Fruit fly (Drosophila melanogaster): ENCODE data around the gene Dora.
A peak's percentile ranks its signal among the peaks of the same experiment; 100 is the strongest.

The Dora gene

dm6 chrX:18849022-18849368 lies 14.8 kb upstream of the Dora start:
- TF ChIP-seq CG7045 (GFP tag; optimal IDR thresholded peaks at IDR 0.05) (no peak), cic (GFP tag; optimal IDR thresholded peaks at IDR 0.05) (no peak), CG12768 (GFP tag; optimal IDR thresholded peaks at IDR 0.05) (no peak), kay (GFP tag; ENCODE audit: borderline replicate concordance) (no peak), CG1620 (GFP tag; optimal IDR thresholded peaks at IDR 0.05) (no peak), toe (GFP tag; optimal IDR thresholded peaks at IDR 0.05) (no peak), Crg-1 (GFP tag; optimal IDR thresholded peaks at IDR 0.05) (no peak), Clk (GFP tag; optimal IDR thresholded peaks at IDR 0.05) (no peak), Hr96 (GFP tag; optimal IDR thresholded peaks at IDR 0.05) (no peak), Mnt (GFP tag; optimal IDR thresholded peaks at IDR 0.05) (no peak), CG33017 (tag; optimal IDR thresholded peaks at IDR 0.05) (no peak), pad (GFP tag; optimal IDR thresholded peaks at IDR 0.05) (no peak), CG11617 (GFP tag; optimal IDR thresholded peaks at IDR 0.05) (no peak), tj (GFP tag; optimal IDR thresholded peaks at IDR 0.05) (no peak), cnc (optimal IDR thresholded peaks at IDR 0.05) (no peak), CG14711 (tag; optimal IDR thresholded peaks at IDR 0.05) (no peak)

DNA sequence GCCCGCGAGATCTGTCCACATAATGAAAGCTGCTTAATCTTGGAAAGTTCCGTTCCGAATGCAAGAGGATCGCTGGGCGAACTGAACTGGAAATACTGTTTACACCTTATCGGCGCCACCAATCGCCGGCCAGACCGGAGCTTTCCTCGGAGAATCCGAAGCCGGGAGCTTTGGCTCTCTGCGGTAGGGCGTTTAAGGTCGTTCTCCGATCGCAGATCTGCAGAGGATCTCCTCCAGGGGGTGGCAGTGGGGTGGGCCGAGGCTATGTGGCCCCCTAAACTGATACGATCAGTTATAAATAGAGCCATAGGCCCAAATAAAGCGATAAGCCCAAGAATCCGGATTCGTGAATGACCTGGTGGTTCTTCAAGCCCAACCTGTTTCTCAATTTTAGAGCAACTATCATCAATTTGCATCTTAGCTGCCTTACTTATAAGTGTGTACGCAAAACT lies 6.4 kb upstream of the Dora start, which contains the start of gene CG7322:
Gene CG7322, minus strand, starts transcription at position 402 of the 452 bp plus-strand sequence.
- TF ChIP-seq Crg-1 (GFP tag; optimal IDR thresholded peaks at IDR 0.05) (no peak), cic (GFP tag; optimal IDR thresholded peaks at IDR 0.05) (peak; percentile 54), pad (GFP tag; optimal IDR thresholded peaks at IDR 0.05) (no peak)

DNA sequence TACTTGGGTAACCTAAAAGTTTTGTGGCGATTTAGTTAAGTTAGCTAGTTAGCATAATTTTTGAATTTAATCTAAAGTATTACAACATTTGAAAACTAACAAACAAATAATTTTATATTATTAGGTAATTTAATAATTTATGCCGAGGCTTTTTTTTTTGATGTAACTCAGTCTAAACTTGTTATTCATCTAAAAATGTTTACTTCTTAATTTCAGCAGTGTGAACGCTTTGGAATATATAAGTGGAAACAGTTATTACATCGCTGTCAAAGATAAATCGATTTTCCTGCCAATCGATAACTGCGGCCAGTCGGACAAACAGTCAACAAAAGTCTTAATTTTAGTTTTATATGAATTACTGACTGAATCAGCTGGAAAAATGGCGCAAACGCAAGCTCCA lies 5.8 kb upstream of the Dora start, which contains the start of gene Usp39:
Gene Usp39, plus strand, starts transcription at position 288 of the 400 bp plus-strand sequence.
- TF ChIP-seq CG5204 (GFP tag; optimal IDR thresholded peaks at IDR 0.05) (no peak), CG7101 (tag; optimal IDR thresholded peaks at IDR 0.05) (peak; percentile 54), pad (GFP tag; optimal IDR thresholded peaks at IDR 0.05) (no peak), Crg-1 (GFP tag; optimal IDR thresholded peaks at IDR 0.05) (no peak), CG1620 (GFP tag; optimal IDR thresholded peaks at IDR 0.05) (no peak), toe (GFP tag; optimal IDR thresholded peaks at IDR 0.05) (no peak), CG14711 (tag; optimal IDR thresholded peaks at IDR 0.05) (peak; percentile 13)

DNA sequence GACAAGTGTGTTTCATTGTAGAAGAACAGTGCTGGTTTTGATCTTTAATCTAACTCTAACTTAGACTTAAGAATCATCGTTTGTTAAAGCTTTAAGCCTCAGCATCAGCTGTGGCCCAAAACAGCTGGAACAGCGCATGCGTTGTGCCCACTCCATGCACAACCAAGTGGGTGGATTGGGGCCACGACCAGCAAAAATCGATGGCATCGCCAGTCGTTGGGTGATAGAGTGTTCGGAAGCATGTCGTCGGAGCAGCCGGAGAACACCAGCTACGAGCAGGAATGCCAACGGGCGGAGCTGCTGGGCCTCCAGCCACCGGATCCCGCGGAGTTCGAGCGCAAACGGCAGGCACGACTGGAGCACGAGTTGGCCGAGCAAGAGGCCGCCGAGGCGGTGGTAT lies 3.7 kb upstream of the Dora start, which contains the start of gene CG32544:
Gene CG32544, plus strand, starts transcription at position 211 of the 400 bp plus-strand sequence.
- TF ChIP-seq ovo (GFP tag; optimal IDR thresholded peaks at IDR 0.05): no peak
- TF ChIP-seq kay (GFP tag; ENCODE audit: borderline replicate concordance): no peak
- TF ChIP-seq CG1620 (GFP tag; optimal IDR thresholded peaks at IDR 0.05): no peak
- TF ChIP-seq Hr96 (GFP tag; optimal IDR thresholded peaks at IDR 0.05): no peak
- TF ChIP-seq Clk (GFP tag; optimal IDR thresholded peaks at IDR 0.05): no peak
- TF ChIP-seq cic (GFP tag; optimal IDR thresholded peaks at IDR 0.05): no peak
- no peak for TF ChIP-seq CG12768 (GFP tag; optimal IDR thresholded peaks at IDR 0.05)
- no peak for TF ChIP-seq cnc (optimal IDR thresholded peaks at IDR 0.05)

DNA sequence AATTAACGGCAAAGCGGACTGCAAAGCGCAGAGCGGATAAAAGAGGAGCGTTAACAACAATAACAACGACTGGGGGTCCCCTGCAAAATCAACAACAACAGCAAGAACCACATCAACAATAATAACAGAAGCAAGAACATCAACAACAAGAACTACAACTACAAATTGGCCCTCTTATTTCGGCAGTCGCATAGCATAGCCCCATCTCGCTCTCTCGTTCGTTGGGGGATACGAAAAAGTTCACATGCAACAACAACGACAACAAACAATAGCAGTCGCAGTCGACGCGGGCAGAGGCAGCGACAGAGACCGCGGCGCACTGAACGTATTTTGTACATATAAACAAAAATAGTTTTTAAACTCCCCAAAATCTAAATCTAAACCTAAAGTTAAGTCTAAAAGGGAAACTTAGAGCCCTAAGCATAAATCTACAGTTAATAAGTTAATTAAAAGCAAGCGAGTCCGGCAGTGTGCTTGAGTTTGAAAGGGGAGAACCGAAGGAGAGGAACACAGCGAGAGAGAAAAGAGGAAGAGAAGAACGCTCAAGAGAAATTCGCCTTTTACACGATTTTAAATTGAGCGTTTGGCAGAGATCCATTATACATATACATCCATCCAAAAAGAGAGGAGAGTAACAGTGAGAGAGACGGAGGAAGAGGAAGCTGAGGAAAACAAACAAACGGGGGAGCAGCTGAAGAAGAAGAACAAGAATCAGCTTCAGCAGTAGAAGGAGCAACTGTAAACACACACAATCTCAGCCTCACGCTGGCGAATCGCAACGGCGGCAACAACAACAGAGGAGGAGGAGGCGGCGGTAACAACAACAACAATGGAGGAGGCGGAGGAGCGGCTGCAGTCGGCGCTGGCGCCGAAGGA lies 971 bp downstream of the Dora start:
- no peak for TF ChIP-seq bab1 (GFP tag; optimal IDR thresholded peaks at IDR 0.05)
- TF ChIP-seq pad (GFP tag; optimal IDR thresholded peaks at IDR 0.05): peak; percentile 91

DNA sequence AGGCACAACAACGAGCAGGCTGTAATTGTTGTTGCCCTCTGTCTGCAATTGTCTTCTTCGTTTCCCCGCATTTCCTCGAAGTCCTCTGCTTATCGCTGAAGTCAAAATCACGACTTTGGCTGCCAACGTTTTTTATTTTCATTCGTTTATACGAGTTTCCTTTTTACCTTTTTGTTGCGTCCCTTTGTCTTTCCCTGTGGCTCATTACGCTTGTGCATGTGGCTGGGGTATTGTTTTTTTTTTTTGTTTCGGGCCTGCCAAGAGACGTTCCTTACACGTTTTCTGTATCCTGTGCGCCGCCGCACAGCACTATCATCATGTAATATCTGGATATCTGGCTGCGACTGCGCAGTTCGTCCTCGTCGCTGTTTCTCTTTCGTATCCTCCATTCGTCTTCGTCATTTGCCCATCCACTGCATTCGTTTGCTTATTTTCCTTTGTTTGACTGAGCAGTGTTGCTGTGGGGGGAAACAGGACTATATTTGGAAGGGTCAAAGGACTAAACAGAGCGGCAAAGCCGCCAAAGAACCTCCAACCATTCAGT lies 2.6 kb downstream of the Dora start:
- no peak for TF ChIP-seq tj (GFP tag; optimal IDR thresholded peaks at IDR 0.05)
- TF ChIP-seq bab1 (GFP tag; optimal IDR thresholded peaks at IDR 0.05): no peak
- TF ChIP-seq toe (GFP tag; optimal IDR thresholded peaks at IDR 0.05): no peak
- no peak for TF ChIP-seq CG33017 (tag; optimal IDR thresholded peaks at IDR 0.05)
- TF ChIP-seq CG7045 (GFP tag; optimal IDR thresholded peaks at IDR 0.05): no peak
- no peak for TF ChIP-seq kay (GFP tag; ENCODE audit: borderline replicate concordance)
- TF ChIP-seq ovo (GFP tag; optimal IDR thresholded peaks at IDR 0.05): no peak
- TF ChIP-seq cic (GFP tag; optimal IDR thresholded peaks at IDR 0.05): no peak
- TF ChIP-seq cnc (optimal IDR thresholded peaks at IDR 0.05): no peak
- TF ChIP-seq Mnt (GFP tag; optimal IDR thresholded peaks at IDR 0.05): no peak
- no peak for TF ChIP-seq Crg-1 (GFP tag; optimal IDR thresholded peaks at IDR 0.05)
- TF ChIP-seq pad (GFP tag; optimal IDR thresholded peaks at IDR 0.05): no peak
- TF ChIP-seq CG12768 (GFP tag; optimal IDR thresholded peaks at IDR 0.05): no peak
- TF ChIP-seq Hr96 (GFP tag; optimal IDR thresholded peaks at IDR 0.05): no peak
- TF ChIP-seq CG7101 (tag; optimal IDR thresholded peaks at IDR 0.05): no peak
- TF ChIP-seq CG14711 (tag; optimal IDR thresholded peaks at IDR 0.05): no peak
- no peak for TF ChIP-seq CG11617 (GFP tag; optimal IDR thresholded peaks at IDR 0.05)
- no peak for TF ChIP-seq CG1620 (GFP tag; optimal IDR thresholded peaks at IDR 0.05)
- TF ChIP-seq CG5204 (GFP tag; optimal IDR thresholded peaks at IDR 0.05): no peak
- no peak for TF ChIP-seq Clk (GFP tag; optimal IDR thresholded peaks at IDR 0.05)

DNA sequence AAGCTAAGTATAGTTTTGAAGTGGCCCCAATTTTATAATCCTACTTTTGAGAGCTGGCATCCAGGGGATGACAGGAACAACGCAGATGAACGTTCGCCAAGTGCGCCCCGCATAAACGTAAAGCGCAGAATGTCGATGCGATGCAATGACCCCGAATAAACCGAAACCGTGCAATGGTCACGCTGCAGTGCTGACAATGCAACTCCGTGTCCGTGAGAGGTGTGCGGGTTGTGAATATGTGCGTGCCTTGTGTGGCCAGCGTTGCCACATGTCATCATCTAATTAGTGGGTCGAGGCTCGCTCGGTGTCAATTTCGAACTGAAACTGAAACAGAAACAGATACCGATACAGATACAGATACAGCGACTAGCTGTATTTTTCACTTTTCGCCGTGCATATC lies 4.4 kb downstream of the Dora start:
- TF ChIP-seq tj (GFP tag; optimal IDR thresholded peaks at IDR 0.05) (peak; percentile 83), cnc (optimal IDR thresholded peaks at IDR 0.05) (no peak), CG33017 (tag; optimal IDR thresholded peaks at IDR 0.05) (no peak), Hr96 (GFP tag; optimal IDR thresholded peaks at IDR 0.05) (no peak)
